Fruit fly (Drosophila melanogaster): ENCODE data around the gene Myb.

Myb gene

DNA sequence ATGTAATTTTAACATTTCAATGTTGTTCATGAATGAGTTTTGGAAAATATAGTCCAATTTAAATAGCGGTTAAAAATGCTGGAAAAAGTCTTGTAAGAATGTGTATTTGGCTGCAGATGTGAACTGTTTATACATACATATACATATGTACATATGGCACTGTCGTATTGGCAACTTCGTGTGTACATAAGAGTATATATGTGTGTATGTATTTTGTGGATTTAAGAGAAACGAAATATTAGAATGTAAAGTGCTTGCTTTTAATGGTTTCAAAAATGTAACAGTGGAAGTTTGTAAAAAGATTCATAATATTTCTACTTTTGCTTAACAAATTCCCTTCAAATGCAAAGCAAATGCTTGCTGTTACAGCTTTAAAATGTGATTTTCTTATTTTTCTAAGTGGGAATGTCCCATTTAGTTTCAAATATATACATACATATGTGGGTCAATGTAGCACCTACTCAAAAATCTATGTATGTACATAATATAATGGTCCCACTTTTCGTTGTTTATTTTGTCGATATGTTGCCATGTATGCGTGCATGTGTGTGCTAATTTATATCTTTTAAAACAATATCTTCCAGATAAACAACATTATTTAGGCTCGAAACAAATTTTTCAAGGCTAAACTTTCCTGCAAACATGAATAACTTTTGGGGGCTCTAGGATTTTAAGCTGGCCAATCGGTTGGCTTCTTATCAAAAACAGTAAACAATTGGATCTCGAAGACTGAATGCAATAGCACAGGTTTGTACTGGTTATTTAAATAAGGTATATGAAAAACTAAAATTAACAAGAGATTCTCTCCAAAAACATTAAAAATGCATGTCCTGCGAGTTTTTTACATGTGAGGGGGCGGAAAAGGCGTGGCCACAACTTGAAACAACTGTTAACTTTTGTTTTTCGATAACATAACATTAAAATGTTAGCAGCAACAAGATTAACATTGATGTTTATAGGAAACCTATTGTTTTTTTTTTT is 13.4 kb upstream of the Myb start (continued):
- TF ChIP-seq btn (GFP tag; optimal IDR thresholded peaks at IDR 0.05) (no peak), Nf-YC (tag; optimal IDR thresholded peaks at IDR 0.05) (no peak), Atf-2 (GFP tag; optimal IDR thresholded peaks at IDR 0.05) (peak; percentile 39), CG13287 (GFP tag; IDR thresholded peaks at IDR 0.05; ENCODE audit: partially characterized antibody) (no peak), Asciz (GFP tag; optimal IDR thresholded peaks at IDR 0.05) (no peak), gcm2 (GFP tag; optimal IDR thresholded peaks at IDR 0.05) (no peak), CG6813 (GFP tag; optimal IDR thresholded peaks at IDR 0.05) (peak; percentile 88), D (optimal IDR thresholded peaks at IDR 0.05) (no peak), D (GFP tag; optimal IDR thresholded peaks at IDR 0.05) (peak; percentile 49), Dfd (GFP tag; optimal IDR thresholded peaks at IDR 0.05) (no peak), lbe (GFP tag; optimal IDR thresholded peaks at IDR 0.05) (no peak), eyg (GFP tag; optimal IDR thresholded peaks at IDR 0.05) (peak; percentile 54), CG8388 (GFP tag; optimal IDR thresholded peaks at IDR 0.05) (no peak), Atf6 (GFP tag; IDR thresholded peaks at IDR 0.05) (peak; percentile 78), pfk (GFP tag; optimal IDR thresholded peaks at IDR 0.05) (peak; percentile 82), CG1024 (GFP tag; IDR thresholded peaks at IDR 0.05) (0 out of 2 replicates have a peak, but pooled peaks have one; percentile 2), CG7357 (GFP tag; IDR thresholded peaks at IDR 0.05) (peak; percentile 77), Fer1 (GFP tag; optimal IDR thresholded peaks at IDR 0.05) (peak; percentile 90), nau (GFP tag; optimal IDR thresholded peaks at IDR 0.05) (no peak), CG31388 (GFP tag; optimal IDR thresholded peaks at IDR 0.05) (no peak), Bgb (GFP tag; IDR thresholded peaks at IDR 0.05; ENCODE audit: partially characterized antibody) (no peak), dan (GFP tag; IDR thresholded peaks at IDR 0.05) (no peak), lilli (GFP tag; optimal IDR thresholded peaks at IDR 0.05) (no peak), PHDP (tag; optimal IDR thresholded peaks at IDR 0.05) (peak; percentile 69), CG18764 (GFP tag; optimal IDR thresholded peaks at IDR 0.05) (peak; percentile 54), CG11085 (GFP tag; IDR thresholded peaks at IDR 0.05) (no peak), Abd-B (GFP tag; optimal IDR thresholded peaks at IDR 0.05) (no peak), lola (GFP tag; optimal IDR thresholded peaks at IDR 0.05) (no peak), fd64A (GFP tag; optimal IDR thresholded peaks at IDR 0.05) (peak; percentile 63), sob (GFP tag; IDR thresholded peaks at IDR 0.05) (peak; percentile 66), CG4617 (GFP tag; optimal IDR thresholded peaks at IDR 0.05; ENCODE audit: borderline replicate concordance) (no peak), CG1529 (GFP tag; optimal IDR thresholded peaks at IDR 0.05) (peak; percentile 50), ro (GFP tag; IDR thresholded peaks at IDR 0.05) (no peak), hkb (optimal IDR thresholded peaks at IDR 0.05) (no peak), hkb (GFP tag; IDR thresholded peaks at IDR 0.05) (peak; percentile 79), C15 (GFP tag; IDR thresholded peaks at IDR 0.05) (no peak), Hr39 (optimal IDR thresholded peaks at IDR 0.05) (no peak), CG8765 (GFP tag; IDR thresholded peaks at IDR 0.05) (no peak), CG14050 (GFP tag; IDR thresholded peaks at IDR 0.05) (no peak), cwo (GFP tag; optimal IDR thresholded peaks at IDR 0.05) (peak; percentile 59), CG15011 (GFP tag; optimal IDR thresholded peaks at IDR 0.05) (no peak), Scr (GFP tag; IDR thresholded peaks at IDR 0.05; ENCODE audit: partially characterized antibody) (no peak), CG18262 (tag; optimal IDR thresholded peaks at IDR 0.05) (peak; percentile 20), CG8924 (tag; optimal IDR thresholded peaks at IDR 0.05) (peak; percentile 6), sna (GFP tag; IDR thresholded peaks at IDR 0.05; ENCODE audit: partially characterized antibody) (no peak), unpg (GFP tag; optimal IDR thresholded peaks at IDR 0.05) (no peak), sim (GFP tag; IDR thresholded peaks at IDR 0.05) (no peak), Gug (GFP tag; IDR thresholded peaks at IDR 0.05) (no peak), CG31365 (tag; optimal IDR thresholded peaks at IDR 0.05) (peak; percentile 73)
